Fruit fly (Drosophila melanogaster): ENCODE measurements around the gene CG31465.

The CG31465 gene

dm6 chr3R:21859509-21859908, 21.1 kb upstream of the CG31465 start:
- no peak for TF ChIP-seq CG32532 (GFP tag; IDR thresholded peaks at IDR 0.05)
- TF ChIP-seq CG9609 (GFP tag; optimal IDR thresholded peaks at IDR 0.05), result peak; percentile 23
- peak; percentile 47 for TF ChIP-seq zen (tag; optimal IDR thresholded peaks at IDR 0.05)
- peak; percentile 50 for TF ChIP-seq CG4404 (GFP tag; IDR thresholded peaks at IDR 0.05)
- no peak for TF ChIP-seq slbo (GFP tag; IDR thresholded peaks at IDR 0.05)
- peak; percentile 40 for TF ChIP-seq CG9437 (GFP tag; optimal IDR thresholded peaks at IDR 0.05)
- TF ChIP-seq chif (GFP tag; optimal IDR thresholded peaks at IDR 0.05), result peak; percentile 22 to 66
- peak; percentile 22 for TF ChIP-seq Six4 (GFP tag; optimal IDR thresholded peaks at IDR 0.05)
- no peak for TF ChIP-seq prd (optimal IDR thresholded peaks at IDR 0.05)
- TF ChIP-seq prd (GFP tag; IDR thresholded peaks at IDR 0.05), result peak; percentile 68
- TF ChIP-seq pnt (GFP tag; optimal IDR thresholded peaks at IDR 0.05), result peak; percentile 4
- peak; percentile 76 for TF ChIP-seq Xrp1 (GFP tag; IDR thresholded peaks at IDR 0.05)
- TF ChIP-seq Xbp1 (GFP tag; optimal IDR thresholded peaks at IDR 0.05), result peak; percentile 54
- peak; percentile 63 for TF ChIP-seq CG9727 (GFP tag; optimal IDR thresholded peaks at IDR 0.05)
- TF ChIP-seq CG17612 (GFP tag; IDR thresholded peaks at IDR 0.05), result no peak
- peak; percentile 28 for TF ChIP-seq CG15601 (tag; optimal IDR thresholded peaks at IDR 0.05)
- 0 out of 2 replicates have a peak, but pooled peaks have one; percentile 27 for TF ChIP-seq CG32767 (GFP tag; IDR thresholded peaks at IDR 0.05)
- peak; percentile 33 for TF ChIP-seq onecut (GFP tag; IDR thresholded peaks at IDR 0.05)
- peak; percentile 57 for TF ChIP-seq CG33557 (GFP tag; optimal IDR thresholded peaks at IDR 0.05)
- TF ChIP-seq Dek (tag; optimal IDR thresholded peaks at IDR 0.05), result no peak
- TF ChIP-seq CG12391 (tag; optimal IDR thresholded peaks at IDR 0.05), result peak; percentile 61
- peak; percentile 36 for TF ChIP-seq CG13775 (GFP tag; optimal IDR thresholded peaks at IDR 0.05)
- no peak for TF ChIP-seq danr (GFP tag; IDR thresholded peaks at IDR 0.05)
- TF ChIP-seq zf30C (GFP tag; optimal IDR thresholded peaks at IDR 0.05), result peak; percentile 84
- TF ChIP-seq lola (GFP tag; optimal IDR thresholded peaks at IDR 0.05), result peak in 1 of 3 experiments; percentile 75
- TF ChIP-seq CG2116 (GFP tag; optimal IDR thresholded peaks at IDR 0.05), result peak; percentile 5
- peak; percentile 18 for TF ChIP-seq CG18476 (GFP tag; optimal IDR thresholded peaks at IDR 0.05)
- TF ChIP-seq Spps (tag; optimal IDR thresholded peaks at IDR 0.05), result peak; percentile 37
- no peak for TF ChIP-seq Mrtf (GFP tag; IDR thresholded peaks at IDR 0.05)
- no peak for TF ChIP-seq CG4854 (GFP tag; optimal IDR thresholded peaks at IDR 0.05)
- peak; percentile 46 for TF ChIP-seq trem (tag; optimal IDR thresholded peaks at IDR 0.05)
- TF ChIP-seq CG9932 (GFP tag; IDR thresholded peaks at IDR 0.05), result no peak
- no peak for TF ChIP-seq CG6854 (GFP tag; optimal IDR thresholded peaks at IDR 0.05)
- TF ChIP-seq CG2875 (GFP tag; optimal IDR thresholded peaks at IDR 0.05), result peak; percentile 16
- no peak for TF ChIP-seq Sry-β (GFP tag; optimal IDR thresholded peaks at IDR 0.05)
- TF ChIP-seq Asciz (GFP tag; optimal IDR thresholded peaks at IDR 0.05), result peak; percentile 46
- peak; percentile 57 for TF ChIP-seq Sox102F (GFP tag; optimal IDR thresholded peaks at IDR 0.05)
- peak; percentile 64 for TF ChIP-seq row (GFP tag; IDR thresholded peaks at IDR 0.05)
- peak; percentile 59 for TF ChIP-seq Oli (tag; optimal IDR thresholded peaks at IDR 0.05)
- peak; percentile 27 for TF ChIP-seq jing (GFP tag; optimal IDR thresholded peaks at IDR 0.05)
- no peak for TF ChIP-seq ems (GFP tag; optimal IDR thresholded peaks at IDR 0.05)
- peak; percentile 57 for TF ChIP-seq unpg (GFP tag; optimal IDR thresholded peaks at IDR 0.05)
- TF ChIP-seq CG1832 (GFP tag; optimal IDR thresholded peaks at IDR 0.05), result no peak
- peak; percentile 14 for TF ChIP-seq stwl (tag; optimal IDR thresholded peaks at IDR 0.05)
- TF ChIP-seq tx (GFP tag; optimal IDR thresholded peaks at IDR 0.05), result peak; percentile 36
- TF ChIP-seq CG4424 (GFP tag; optimal IDR thresholded peaks at IDR 0.05), result peak; percentile 47
- TF ChIP-seq bsh (GFP tag; optimal IDR thresholded peaks at IDR 0.05), result peak; percentile 61 to 75
- TF ChIP-seq ci (GFP tag; IDR thresholded peaks at IDR 0.05), result peak; percentile 57; the same call in 2 of the 3 replicates
- peak; percentile 8 for TF ChIP-seq Lhr (GFP tag; optimal IDR thresholded peaks at IDR 0.05)
- no peak for TF ChIP-seq seq (GFP tag; IDR thresholded peaks at IDR 0.05)
- TF ChIP-seq CG7357 (GFP tag; IDR thresholded peaks at IDR 0.05), result 0 out of 3 replicates have a peak, but pooled peaks have one; percentile 45
